Worm (Caenorhabditis elegans): ENCODE data around the gene fbxc-54.

fbxc-54 gene

DNA sequence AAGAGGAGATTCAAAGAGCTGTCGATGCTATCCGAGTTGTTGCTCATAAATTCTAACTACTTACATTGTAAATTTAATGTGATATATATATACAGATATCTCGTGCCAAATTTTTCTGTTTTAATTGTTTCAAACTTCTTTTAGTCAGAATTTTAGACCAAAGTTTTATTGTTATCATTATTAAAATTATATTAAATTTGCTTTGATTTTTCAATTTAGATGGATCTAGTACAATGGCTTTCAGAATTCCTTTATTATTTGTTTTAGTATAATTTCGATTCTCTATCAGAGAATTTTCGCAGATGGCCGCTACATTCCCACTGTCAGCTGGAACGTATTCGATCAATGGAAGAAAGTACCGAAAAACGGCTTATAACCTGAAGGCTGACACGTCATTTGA, 25.9 kb downstream of the fbxc-54 start, which contains the start of gene ascc-1 (continued):
- TF ChIP-seq fkh-10 (GFP tag; optimal IDR thresholded peaks at IDR 0.05) (no peak), nhr-12 (tag; optimal IDR thresholded peaks at IDR 0.05) (no peak), ets-5 (GFP tag; IDR thresholded peaks at IDR 0.05) (no peak), lin-39 (tag; optimal IDR thresholded peaks at IDR 0.05) (no peak)

DNA sequence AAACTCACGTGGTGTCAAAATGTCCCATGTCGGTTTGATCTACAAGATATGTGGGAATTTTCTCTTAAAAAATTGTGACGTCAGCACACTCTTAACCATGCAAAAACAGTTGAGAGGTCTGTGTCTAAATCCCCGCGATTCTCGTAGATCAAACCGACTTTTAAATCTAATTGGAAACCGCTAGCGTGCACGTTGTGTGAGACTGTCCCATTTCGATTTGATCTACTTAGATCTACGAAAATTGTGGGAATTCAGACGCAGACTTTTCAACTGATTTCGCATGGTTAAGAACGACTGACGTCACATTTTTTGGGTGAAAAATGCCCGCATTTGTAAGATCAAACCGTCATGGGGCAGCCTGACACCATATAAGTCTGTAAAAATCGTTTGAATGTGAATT, 26.4 kb downstream of the fbxc-54 start:
- TF ChIP-seq efl-1 (optimal IDR thresholded peaks at IDR 0.05): no peak
- peak in 1 of 2 experiments; percentile 60 for TF ChIP-seq efl-1 (GFP tag; optimal IDR thresholded peaks at IDR 0.05 in 1 of 2)
- no peak for TF ChIP-seq ceh-63 (GFP tag; optimal IDR thresholded peaks at IDR 0.05)

DNA sequence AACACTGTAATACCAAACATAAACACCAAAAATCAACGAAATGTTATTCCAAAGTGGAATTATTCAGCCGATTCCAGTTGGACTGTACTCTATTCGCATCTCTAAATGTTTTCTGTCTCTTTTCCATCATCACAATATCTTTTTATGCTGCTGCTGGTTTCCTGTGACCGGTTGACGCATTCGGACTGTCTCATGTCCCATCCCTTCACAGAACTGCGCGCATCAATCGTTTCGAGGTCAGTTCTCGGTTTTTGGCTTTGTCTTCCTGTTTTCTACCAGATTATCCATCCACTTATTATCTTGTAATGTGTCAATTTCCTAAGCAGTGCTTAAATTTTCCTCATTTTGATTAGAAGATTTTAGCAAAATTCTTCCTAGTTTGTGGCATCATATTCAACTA, 28.5 kb downstream of the fbxc-54 start:
- TF ChIP-seq ztf-4 (tag; optimal IDR thresholded peaks at IDR 0.05) (no peak), fos-1 (tag; optimal IDR thresholded peaks at IDR 0.05) (no peak), xbp-1 (tag; optimal IDR thresholded peaks at IDR 0.05) (no peak), nhr-237 (tag; optimal IDR thresholded peaks at IDR 0.05) (no peak), F16B12.6 (tag; optimal IDR thresholded peaks at IDR 0.05) (no peak), C34B4.2 (tag; optimal IDR thresholded peaks at IDR 0.05) (no peak), aly-2 (tag; optimal IDR thresholded peaks at IDR 0.05) (no peak), vab-15 (tag; optimal IDR thresholded peaks at IDR 0.05) (no peak), nhr-85 (tag) (peak; percentile 65), tlp-1 (tag; optimal IDR thresholded peaks at IDR 0.05) (no peak), blmp-1 (tag; optimal IDR thresholded peaks at IDR 0.05) (peak; percentile 59), jun-1 (tag; optimal IDR thresholded peaks at IDR 0.05) (no peak), fkh-10 (GFP tag; optimal IDR thresholded peaks at IDR 0.05) (no peak), pax-3 (tag; optimal IDR thresholded peaks at IDR 0.05) (no peak), snu-23 (GFP tag; optimal IDR thresholded peaks at IDR 0.05) (peak; percentile 54), sptf-1 (tag; optimal IDR thresholded peaks at IDR 0.05) (no peak), lin-35 (GFP tag; optimal IDR thresholded peaks at IDR 0.05) (peak in 1 of 2 experiments; percentile 16), elt-2 (tag; optimal IDR thresholded peaks at IDR 0.05) (no peak), isw-1 (GFP tag; IDR thresholded peaks at IDR 0.05) (no peak), snpc-4 (tag; optimal IDR thresholded peaks at IDR 0.05) (no peak), hpl-2 (GFP tag; optimal IDR thresholded peaks at IDR 0.05) (no peak), nhr-20 (tag; optimal IDR thresholded peaks at IDR 0.05) (peak; percentile 24), nhr-84 (tag; optimal IDR thresholded peaks at IDR 0.05) (no peak), C16A3.4 (tag; optimal IDR thresholded peaks at IDR 0.05) (no peak), nhr-19 (GFP tag; conservative IDR thresholded peaks at IDR 0.05) (no peak), lin-13 (GFP tag; optimal IDR thresholded peaks at IDR 0.05) (no peak), ceh-8 (GFP tag; optimal IDR thresholded peaks at IDR 0.05) (no peak), ceh-88 (GFP tag; IDR thresholded peaks at IDR 0.05) (no peak), nhr-76 (tag; optimal IDR thresholded peaks at IDR 0.05) (no peak), nhr-71 (tag; optimal IDR thresholded peaks at IDR 0.05) (peak; percentile 3), rnt-1 (tag; optimal IDR thresholded peaks at IDR 0.05) (no peak), lin-14 (GFP tag; optimal IDR thresholded peaks at IDR 0.05) (peak; percentile 50), unc-62 (GFP tag; optimal IDR thresholded peaks at IDR 0.05) (no peak)

DNA sequence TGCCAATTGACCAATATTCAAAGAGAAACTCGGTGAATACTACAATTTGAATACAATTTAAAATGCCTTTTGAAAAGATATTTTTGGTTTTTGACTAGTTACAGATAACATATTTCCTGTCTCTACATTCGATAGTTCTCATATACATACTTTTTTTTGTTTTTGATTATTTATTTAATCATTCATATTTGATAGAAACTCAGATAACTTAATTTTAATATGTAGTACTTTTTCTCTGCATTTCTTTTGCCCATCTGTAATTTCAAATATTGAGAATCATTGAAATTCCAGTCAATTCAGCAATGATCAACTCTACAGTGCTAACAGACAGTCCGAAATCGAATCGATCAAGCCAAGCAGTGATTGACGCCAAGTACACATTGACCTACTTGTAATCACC, 29.5 kb downstream of the fbxc-54 start, which contains the start of gene C23H3.2:
Gene C23H3.2, plus strand, starts transcription at position 301 of the 400 bp plus-strand sequence.
- TF ChIP-seq nhr-90 (tag; optimal IDR thresholded peaks at IDR 0.05; ENCODE audit: poor library complexity): no peak
- no peak for TF ChIP-seq Y116A8C.19 (tag; optimal IDR thresholded peaks at IDR 0.05; ENCODE audit: borderline replicate concordance)
- TF ChIP-seq snu-23 (GFP tag; optimal IDR thresholded peaks at IDR 0.05): no peak
